Worm (Caenorhabditis elegans): Measurements from ENCODE around the gene zim-3.

DNA sequence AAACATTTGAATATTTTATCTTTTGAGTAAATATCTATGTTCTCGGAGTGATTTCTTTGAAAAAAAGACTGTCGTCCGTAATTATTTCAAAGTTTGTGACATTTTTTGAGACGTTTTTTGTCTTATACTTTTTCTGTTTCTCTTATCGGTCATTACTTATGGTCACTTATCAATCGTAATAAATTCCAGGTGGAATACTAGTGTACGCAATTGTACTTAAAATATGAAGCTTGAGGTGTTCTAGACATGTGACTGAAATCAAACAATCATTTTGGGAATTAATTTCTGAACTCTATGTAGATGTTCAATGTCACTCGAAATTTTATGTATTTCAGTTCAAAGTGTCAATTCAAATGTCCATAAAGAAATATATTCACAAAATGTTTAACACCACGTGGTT is 16.2 kb upstream of the zim-3 start:
- TF ChIP-seq F13C5.2 (tag; optimal IDR thresholded peaks at IDR 0.05) (no peak), ama-1 (optimal IDR thresholded peaks at IDR 0.05) (no peak), ceh-36 (tag; optimal IDR thresholded peaks at IDR 0.05) (no peak), tbx-11 (GFP tag; IDR thresholded peaks at IDR 0.05) (no peak), hmg-4 (GFP tag; optimal IDR thresholded peaks at IDR 0.05) (no peak), scrt-1 (GFP tag; IDR thresholded peaks at IDR 0.05) (no peak), tra-4 (tag; optimal IDR thresholded peaks at IDR 0.05) (no peak), ceh-13 (GFP tag; optimal IDR thresholded peaks at IDR 0.05) (no peak), aly-1 (tag; optimal IDR thresholded peaks at IDR 0.05) (no peak), tbx-37 (GFP tag; conservative IDR thresholded peaks at IDR 0.05) (no peak), pes-1 (GFP tag; IDR thresholded peaks at IDR 0.05) (no peak), ets-7 (tag; optimal IDR thresholded peaks at IDR 0.05) (no peak)

Data from whole organism, early embryonic.